Worm (Caenorhabditis elegans) whole organism, early embryonic: ENCODE data around the gene irg-1.
"Not testable (repeated sequence)": the region's sequence is repeated elsewhere in the genome, so short reads cannot be mapped to it uniquely, and the experiment has no call there.

Experiments used
- B0310.2 ChIP-seq: sonication (generic microtip); optimal IDR thresholded peaks from 2 replicates; lab custom pipeline; 2016; ENCODE audit warnings: mild to moderate bottlenecking, missing genetic modification characterization, missing compliant biosample characterization
- ama-1 ChIP-seq: fragments of 150-350 bp; optimal IDR thresholded peaks from 2 replicates; lab custom pipeline; 2014
- ceh-13 ChIP-seq: fragments of 200-800 bp; sonication (Bioruptor generic); optimal IDR thresholded peaks from 2 replicates; lab custom pipeline; 2018; ENCODE audit warnings: mild to moderate bottlenecking, missing genetic modification characterization, missing compliant biosample characterization
- ceh-36 ChIP-seq: sonication (generic microtip); optimal IDR thresholded peaks from 2 replicates; lab custom pipeline; 2016; ENCODE audit warnings: missing genetic modification characterization, inconsistent platforms, missing compliant biosample characterization
- ets-7 ChIP-seq: sonication (generic microtip); optimal IDR thresholded peaks from 2 replicates; lab custom pipeline; 2016; ENCODE audit warnings: missing genotype, missing genetic modification characterization, missing compliant biosample characterization
- flt-1 ChIP-seq: fragments of 200-800 bp; sonication (Bioruptor generic); IDR thresholded peaks from 2 replicates; pipeline ENCODE4 v1.3.6; 2022; ENCODE audit warnings: missing genetic modification characterization, missing compliant biosample characterization
- hmbx-1 ChIP-seq: sonication (generic microtip); optimal IDR thresholded peaks from 2 replicates; lab custom pipeline; 2016; ENCODE audit warnings: mild to moderate bottlenecking, missing genetic modification characterization, missing compliant biosample characterization
- hmg-4 ChIP-seq: fragments of 200-800 bp; sonication (Bioruptor generic); optimal IDR thresholded peaks from 2 replicates; lab custom pipeline; 2018; ENCODE audit warnings: mild to moderate bottlenecking, missing genetic modification characterization, missing compliant biosample characterization
- hnd-1 ChIP-seq: sonication (generic microtip); optimal IDR thresholded peaks from 2 replicates; lab custom pipeline; 2016; ENCODE audit warnings: missing genetic modification characterization, missing compliant biosample characterization
- tbx-37 ChIP-seq: fragments of 200-800 bp; sonication (Bioruptor generic); conservative IDR thresholded peaks from 2 replicates; pipeline ENCODE4 v1.3.6; 2022; ENCODE audit warnings: missing genetic modification reagents, missing genetic modification characterization, missing compliant biosample characterization

- not testable (repeated sequence) for TF ChIP-seq ceh-36; flt-1 (GFP tag; lab: Robert Waterston, UW); hmg-4 (GFP tag; lab: Kevin White, UChicago); ama-1 (lab: Kevin White, UChicago); ets-7; hnd-1 (tag; lab: Kevin White, UChicago); hmbx-1 (tag; lab: Kevin White, UChicago); tbx-37 (GFP tag; lab: Robert Waterston, UW); B0310.2 (tag; lab: Kevin White, UChicago); ceh-13
Measured at ce11 chrV:3564335-3564734, 40.9 kb downstream of the irg-1 start, which contains the start of gene T24A6.17.
